Worm (Caenorhabditis elegans): ENCODE measurements around the gene rpi-1.

DNA sequence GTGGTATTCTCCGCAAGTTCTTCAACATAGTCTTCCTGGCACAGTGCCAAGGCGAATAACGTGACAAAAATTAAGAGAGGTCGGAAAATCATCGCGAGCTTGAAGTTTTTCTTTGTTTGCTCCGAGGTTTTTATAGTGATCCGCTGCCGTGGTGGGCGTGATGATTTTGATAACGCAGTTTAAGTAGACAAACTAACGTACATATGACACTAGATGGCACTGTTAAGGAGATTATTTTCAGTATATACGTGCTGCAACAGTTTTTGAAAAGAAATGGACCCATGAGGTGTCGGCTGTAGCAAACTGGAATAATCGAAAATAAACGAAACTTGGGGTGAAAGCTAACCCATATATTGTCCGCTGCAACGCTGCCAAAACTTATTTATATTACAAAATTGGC, 40.0 kb upstream of the rpi-1 start, which contains the start of gene F01D5.5:
- TF ChIP-seq repo-1 (tag; optimal IDR thresholded peaks at IDR 0.05) (no peak), sea-2 (GFP tag; IDR thresholded peaks at IDR 0.05) (no peak), F33H1.4 (GFP tag; IDR thresholded peaks at IDR 0.05) (no peak), F37B4.10 (GFP tag; IDR thresholded peaks at IDR 0.05) (no peak)
